Worm (Caenorhabditis elegans) whole organism, L4/young adult: ENCODE data around the gene str-254.

Experiments
- W03F9.2 ChIP-seq: fragments of 150-350 bp; optimal IDR thresholded peaks from 2 replicates; lab custom pipeline; 2014; ENCODE audit warnings: missing biosample characterization, missing genetic modification characterization
- him-1 ChIP-seq: sonication (generic microtip); optimal IDR thresholded peaks from 2 replicates; lab custom pipeline; 2016; ENCODE audit warnings: missing genotype, missing genetic modification reagents, missing genetic modification characterization, missing compliant biosample characterization

DNA sequence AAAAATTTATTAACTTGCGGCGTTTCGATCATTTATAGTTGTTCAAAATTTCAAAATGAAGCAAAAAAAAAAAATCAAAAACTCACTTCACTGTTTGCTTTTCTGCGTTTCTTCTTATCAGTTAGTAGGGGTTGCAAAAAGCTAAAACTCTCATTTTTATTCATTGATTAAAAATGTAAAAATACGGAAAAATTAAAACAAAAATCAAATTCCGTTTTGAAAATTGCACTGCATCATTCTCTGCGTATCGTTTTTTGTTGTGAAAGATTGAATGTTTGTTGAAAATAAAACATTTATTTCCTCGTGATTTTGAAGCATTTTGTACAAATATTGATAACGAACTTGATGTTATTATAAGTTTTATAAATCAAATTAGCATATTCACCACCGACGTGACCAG is 24.2 kb downstream of the str-254 start:
- TF ChIP-seq W03F9.2 (tag; lab: Kevin White, UChicago) (no peak), him-1 (tag; lab: Kevin White, UChicago) (no peak)
